Worm (Caenorhabditis elegans): Measurements from ENCODE around the gene pmk-1.
A peak's percentile ranks its signal among the peaks of the same experiment; 100 is the strongest.

The pmk-1 gene

DNA sequence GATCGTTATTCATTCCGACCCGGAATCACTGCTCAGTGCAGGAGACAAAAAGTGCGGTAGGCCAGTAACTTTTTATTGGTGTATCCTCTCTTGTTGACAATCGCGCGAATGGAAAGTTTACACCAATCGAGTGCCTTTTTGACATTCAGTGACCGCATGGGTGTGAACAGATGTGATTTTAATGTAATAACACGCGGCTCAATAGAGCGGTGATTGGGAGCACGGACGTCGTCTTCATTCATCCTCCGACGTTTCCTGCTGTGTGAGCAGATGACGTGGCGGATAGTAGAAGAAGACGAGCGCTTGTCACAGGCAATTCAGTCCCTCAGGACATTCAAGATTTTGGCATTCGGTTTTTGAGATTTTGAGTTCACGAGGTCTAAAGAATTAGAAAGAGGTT lies 34.0 kb downstream of the pmk-1 start:
- TF ChIP-seq him-1 (tag; optimal IDR thresholded peaks at IDR 0.05) (no peak), dao-5 (tag; optimal IDR thresholded peaks at IDR 0.05) (no peak), W03F9.2 (tag; optimal IDR thresholded peaks at IDR 0.05) (no peak)

DNA sequence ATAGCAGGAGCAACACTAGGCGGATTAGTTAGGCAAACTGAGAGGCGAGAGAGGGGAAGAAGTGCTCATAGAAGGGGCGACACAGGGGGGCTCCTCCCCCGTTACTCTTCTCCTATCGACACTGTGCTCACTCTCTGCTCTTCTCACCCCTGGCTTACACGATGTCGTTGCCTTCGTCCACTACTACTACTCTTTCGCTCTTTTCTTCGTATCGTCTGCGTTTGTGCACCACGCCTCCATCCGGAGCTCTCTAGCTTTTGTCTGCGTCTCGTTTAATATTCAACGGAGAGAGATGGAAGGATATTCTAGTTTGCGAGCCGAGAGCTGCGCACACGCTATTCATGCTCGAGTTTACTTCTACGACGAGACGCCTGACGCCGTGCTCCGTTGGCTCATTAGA lies 34.7 kb downstream of the pmk-1 start:
- TF ChIP-seq him-1 (tag; optimal IDR thresholded peaks at IDR 0.05) = peak; percentile 50
- no peak for TF ChIP-seq W03F9.2 (tag; optimal IDR thresholded peaks at IDR 0.05)

DNA sequence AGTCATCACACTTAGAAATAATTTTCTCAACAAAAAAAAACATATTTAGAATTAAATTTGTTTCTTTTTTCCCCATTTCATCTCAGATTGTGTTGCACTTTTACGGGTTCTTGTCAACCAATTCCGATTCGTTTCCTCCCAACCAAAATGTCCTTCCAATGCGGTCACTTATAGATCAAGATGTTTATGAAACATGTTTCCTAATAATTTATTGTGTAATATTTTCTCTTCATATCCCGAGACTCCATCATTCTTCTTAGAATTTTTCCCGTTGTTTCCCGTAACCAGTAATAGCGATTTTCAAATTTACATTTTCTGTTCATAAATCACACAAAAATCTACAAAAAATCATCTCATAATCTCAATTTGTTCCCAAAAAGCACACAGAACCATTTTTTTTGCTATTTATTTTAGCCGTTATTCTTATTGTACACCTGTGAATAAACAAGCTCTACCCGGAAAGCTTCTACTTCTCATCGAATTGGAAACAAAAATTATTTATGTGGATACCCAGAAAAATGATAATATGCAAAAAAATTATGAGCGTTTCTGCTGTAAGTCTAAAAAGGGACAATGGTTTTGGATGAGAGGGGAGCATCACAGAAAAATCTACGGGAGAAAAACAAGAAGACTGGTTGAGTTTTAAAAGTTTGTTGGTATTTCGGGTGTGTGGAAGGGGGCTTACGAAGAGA lies 40.0 kb downstream of the pmk-1 start:
- TF ChIP-seq W03F9.2 (tag; optimal IDR thresholded peaks at IDR 0.05) (no peak), him-1 (tag; optimal IDR thresholded peaks at IDR 0.05) (no peak), dao-5 (tag; optimal IDR thresholded peaks at IDR 0.05) (no peak)

DNA sequence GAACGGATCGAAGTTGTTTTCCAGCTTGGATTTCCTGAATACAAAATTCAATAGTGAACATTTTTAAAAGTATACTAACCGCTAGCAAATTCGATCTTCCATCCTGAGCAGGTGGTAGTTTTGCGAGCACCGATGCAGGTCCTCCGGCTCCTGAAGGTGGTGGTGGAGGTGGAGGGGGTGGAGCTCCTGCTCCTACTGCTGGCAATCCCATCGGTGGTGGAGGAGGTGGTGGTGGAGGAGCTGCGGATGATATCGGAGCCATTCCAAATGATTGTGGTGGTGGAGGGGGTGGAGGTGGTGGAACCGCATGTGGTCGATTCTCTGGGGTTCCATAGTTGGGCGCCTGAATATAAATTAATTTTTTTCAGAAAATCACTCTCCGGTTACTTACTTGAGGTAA lies 41.1 kb downstream of the pmk-1 start:
- TF ChIP-seq him-1 (tag; optimal IDR thresholded peaks at IDR 0.05) (no peak), dao-5 (tag; optimal IDR thresholded peaks at IDR 0.05) (no peak), W03F9.2 (tag; optimal IDR thresholded peaks at IDR 0.05) (no peak)

DNA sequence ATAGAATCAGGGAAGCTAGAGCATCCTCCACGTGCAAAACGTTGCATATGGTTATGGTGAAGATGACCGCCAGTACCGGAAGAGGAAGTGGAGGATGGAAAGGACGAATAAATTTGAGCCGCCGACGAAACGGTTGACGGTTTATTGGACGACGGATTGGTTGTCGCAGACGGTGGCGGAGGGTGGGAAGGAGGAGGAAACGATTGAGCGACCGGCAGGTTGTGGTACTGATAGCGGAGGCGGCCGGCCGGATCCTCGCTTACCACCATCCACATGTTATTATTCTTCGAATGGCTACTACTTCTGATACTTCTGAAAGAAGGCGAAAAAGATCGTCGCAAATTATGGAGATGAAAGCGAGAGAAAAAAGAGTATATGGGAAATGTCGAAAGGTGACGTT lies 44.3 kb downstream of the pmk-1 start:
- no peak for TF ChIP-seq dao-5 (tag; optimal IDR thresholded peaks at IDR 0.05)
- no peak for TF ChIP-seq him-1 (tag; optimal IDR thresholded peaks at IDR 0.05)
- no peak for TF ChIP-seq W03F9.2 (tag; optimal IDR thresholded peaks at IDR 0.05)

DNA sequence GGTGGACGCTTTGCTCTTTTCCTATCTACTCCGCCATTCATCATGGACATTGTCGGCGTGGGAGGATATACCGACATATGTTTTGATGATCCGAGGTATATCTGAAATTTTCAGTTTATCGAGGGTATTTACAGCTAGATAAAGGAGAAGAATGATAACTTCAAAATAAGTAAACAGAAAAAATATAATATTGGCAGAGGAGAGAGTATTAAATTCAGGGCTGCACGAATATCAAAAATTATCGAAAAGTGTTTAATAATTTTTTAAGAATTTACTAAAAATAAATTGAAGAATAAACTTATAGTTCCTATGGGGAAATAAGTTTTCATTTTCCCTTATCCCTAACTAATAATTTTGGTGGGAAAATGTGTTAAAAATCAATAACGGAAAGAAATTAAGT lies 50.3 kb downstream of the pmk-1 start, which contains the start of gene wsp-1:
wsp-1 (minus strand) TSS at position 101 of the 400 bp plus-strand sequence.
- TF ChIP-seq dao-5 (tag; optimal IDR thresholded peaks at IDR 0.05) (no peak), him-1 (tag; optimal IDR thresholded peaks at IDR 0.05) (no peak)

DNA sequence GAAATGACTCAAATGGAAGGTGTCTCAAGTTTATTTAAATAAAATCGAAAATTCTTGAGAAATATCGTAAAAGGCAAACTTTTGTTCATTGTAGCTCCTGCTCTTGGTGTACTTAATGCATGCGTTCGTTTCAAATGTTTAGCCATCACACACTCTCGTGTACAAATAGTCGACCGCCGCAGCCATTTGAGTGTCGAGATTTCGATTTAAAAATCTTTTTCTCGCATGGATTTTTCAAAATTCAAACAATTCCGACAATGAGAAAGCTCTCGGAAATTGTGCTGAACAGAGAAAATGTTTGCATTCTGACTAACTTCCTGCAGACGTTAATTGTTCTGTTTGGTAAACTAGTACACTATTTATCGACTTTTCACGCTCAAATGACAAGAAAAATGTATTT lies 50.7 kb downstream of the pmk-1 start:
- TF ChIP-seq dao-5 (tag; optimal IDR thresholded peaks at IDR 0.05) (no peak), him-1 (tag; optimal IDR thresholded peaks at IDR 0.05) (no peak), W03F9.2 (tag; optimal IDR thresholded peaks at IDR 0.05) (no peak)

DNA sequence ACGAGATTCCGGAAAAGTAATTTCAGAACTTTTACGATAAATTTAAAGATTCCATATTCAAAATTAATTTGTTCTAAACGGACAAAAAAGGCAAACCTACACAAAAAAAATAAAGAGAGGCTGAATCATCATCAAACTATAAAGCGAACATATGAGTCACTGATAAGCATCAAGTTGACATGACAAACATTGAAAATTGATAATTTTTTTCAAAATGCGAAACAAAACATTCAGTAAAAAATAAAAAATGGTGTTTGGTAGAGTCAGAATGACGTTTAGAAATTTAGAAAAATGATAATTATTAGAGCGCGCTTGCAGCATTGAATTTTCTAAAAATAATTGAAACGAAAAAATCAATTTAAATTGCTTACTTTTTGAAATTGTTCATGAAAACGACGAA lies 51.2 kb downstream of the pmk-1 start:
- TF ChIP-seq W03F9.2 (tag; optimal IDR thresholded peaks at IDR 0.05) (no peak), dao-5 (tag; optimal IDR thresholded peaks at IDR 0.05) (no peak), him-1 (tag; optimal IDR thresholded peaks at IDR 0.05) (no peak)

Measured in whole organism, L4/young adult.